Fruit fly (Drosophila melanogaster) whole organism, embryonic: ENCODE measurements around the gene CG42671.

Experiments
- CG10209 ChIP-seq: fragments of 200-800 bp; sonication (Bioruptor generic); optimal IDR thresholded peaks from 3 replicates; lab custom pipeline; 2017; ENCODE audit warnings: missing biosample characterization, mild to moderate bottlenecking, missing genetic modification characterization, missing genetic modification reagents
- CG11504 ChIP-seq: fragments of 200-800 bp; sonication (Bioruptor generic); optimal IDR thresholded peaks from 3 replicates; lab custom pipeline; 2019; ENCODE audit warnings: missing biosample characterization, mild to moderate bottlenecking, missing genetic modification characterization, moderate library complexity
- CG12104 ChIP-seq: fragments of 200-800 bp; sonication (Bioruptor generic); optimal IDR thresholded peaks from 3 replicates; lab custom pipeline; 2016; ENCODE audit warnings: missing biosample characterization, missing genetic modification characterization
- CG1233 ChIP-seq: fragments of 200-800 bp; sonication (Bioruptor generic); optimal IDR thresholded peaks from 4 replicates; lab custom pipeline; 2018; ENCODE audit warnings: missing biosample characterization, mild to moderate bottlenecking, missing genetic modification characterization
- CG12769 ChIP-seq: fragments of 200-800 bp; sonication (Bioruptor generic); optimal IDR thresholded peaks from 2 replicates; lab custom pipeline; 2019; ENCODE audit warnings: missing biosample characterization, mild to moderate bottlenecking, missing genetic modification characterization, moderate library complexity
- CG15514 ChIP-seq: fragments of 200-800 bp; sonication (Bioruptor generic); optimal IDR thresholded peaks from 3 replicates; lab custom pipeline; 2017; ENCODE audit warnings: missing biosample characterization, missing genetic modification characterization, mild to moderate bottlenecking, moderate library complexity, missing genetic modification reagents
- CG15696 ChIP-seq: fragments of 200-800 bp; sonication (Bioruptor generic); optimal IDR thresholded peaks from 2 replicates; lab custom pipeline; 2019; ENCODE audit warnings: missing biosample characterization, mild to moderate bottlenecking, missing genetic modification characterization, moderate library complexity
- CG1647 ChIP-seq: fragments of 200-800 bp; sonication (Bioruptor generic); optimal IDR thresholded peaks from 3 replicates; lab custom pipeline; 2016; ENCODE audit warnings: missing biosample characterization, missing genetic modification characterization
- CG17568 ChIP-seq: fragments of 200-800 bp; sonication (Bioruptor generic); optimal IDR thresholded peaks from 2 replicates; lab custom pipeline; 2018; ENCODE audit warnings: missing biosample characterization, mild to moderate bottlenecking, missing genetic modification characterization, moderate library complexity
- CG17912 ChIP-seq: fragments of 200-800 bp; sonication (Bioruptor generic); optimal IDR thresholded peaks from 2 replicates; lab custom pipeline; 2018; ENCODE audit warnings: missing biosample characterization, mild to moderate bottlenecking, missing genetic modification characterization
- CG18599 ChIP-seq: fragments of 200-800 bp; sonication (Bioruptor generic); optimal IDR thresholded peaks from 3 replicates; lab custom pipeline; 2017; ENCODE audit warnings: missing biosample characterization, missing genetic modification characterization, mild to moderate bottlenecking, moderate library complexity, missing genetic modification reagents
- CG18619 ChIP-seq: fragments of 200-800 bp; sonication (Bioruptor generic); optimal IDR thresholded peaks from 3 replicates; lab custom pipeline; 2017; ENCODE audit warnings: missing biosample characterization, mild to moderate bottlenecking, missing genetic modification characterization
- CG2120 ChIP-seq: fragments of 200-800 bp; sonication (Bioruptor generic); optimal IDR thresholded peaks from 3 replicates; lab custom pipeline; 2016; ENCODE audit warnings: missing biosample characterization, missing genetic modification characterization
- CG2678 ChIP-seq: fragments of 200-800 bp; sonication (Bioruptor generic); optimal IDR thresholded peaks from 3 replicates; lab custom pipeline; 2019; ENCODE audit warnings: missing biosample characterization, mild to moderate bottlenecking, missing genetic modification characterization, moderate library complexity
- CG3163 ChIP-seq: fragments of 200-800 bp; sonication (Bioruptor generic); optimal IDR thresholded peaks from 3 replicates; lab custom pipeline; 2016; ENCODE audit warnings: missing biosample characterization, missing genetic modification characterization
- CG34376 ChIP-seq: fragments of 200-800 bp; sonication (Bioruptor generic); optimal IDR thresholded peaks from 2 replicates; lab custom pipeline; 2018; ENCODE audit warnings: missing biosample characterization, mild to moderate bottlenecking, missing genetic modification characterization
- CG3995 ChIP-seq: fragments of 200-800 bp; sonication (Bioruptor generic); optimal IDR thresholded peaks from 3 replicates; lab custom pipeline; 2016; ENCODE audit warnings: missing biosample characterization, missing genetic modification characterization
- CG4404 ChIP-seq: fragments of 200-800 bp; sonication (Bioruptor generic); IDR thresholded peaks from 2 replicates; pipeline ENCODE4 v1.3.6; 2022; ENCODE audit warnings: missing biosample characterization, missing genetic modification characterization
- CG4854 ChIP-seq: fragments of 200-800 bp; sonication (Bioruptor generic); optimal IDR thresholded peaks from 2 replicates; lab custom pipeline; 2016; ENCODE audit warnings: missing biosample characterization, missing genetic modification characterization, inconsistent platforms
- CG6254 ChIP-seq: fragments of 200-800 bp; sonication (Bioruptor generic); optimal IDR thresholded peaks from 3 replicates; lab custom pipeline; 2017; ENCODE audit warnings: mild to moderate bottlenecking, missing biosample characterization, missing genetic modification reagents, missing genetic modification characterization
- CG6813 ChIP-seq: fragments of 200-800 bp; sonication (Bioruptor generic); optimal IDR thresholded peaks from 2 replicates; lab custom pipeline; 2017; ENCODE audit warnings: missing biosample characterization, missing genetic modification characterization, mild to moderate bottlenecking, moderate library complexity, missing genetic modification reagents
- CG6854 ChIP-seq: fragments of 200-800 bp; sonication (Bioruptor generic); optimal IDR thresholded peaks from 3 replicates; lab custom pipeline; 2017; ENCODE audit warnings: missing biosample characterization, mild to moderate bottlenecking, missing genetic modification characterization
- CG7556 ChIP-seq: fragments of 200-800 bp; sonication (Bioruptor generic); optimal IDR thresholded peaks from 2 replicates; lab custom pipeline; 2017; ENCODE audit warnings: missing biosample characterization, mild to moderate bottlenecking, missing genetic modification characterization
- CG8089 ChIP-seq: fragments of 200-800 bp; sonication (Bioruptor generic); optimal IDR thresholded peaks from 3 replicates; lab custom pipeline; 2016; ENCODE audit warnings: missing biosample characterization, missing genetic modification characterization
- Camta ChIP-seq: fragments of 200-800 bp; sonication (Bioruptor generic); optimal IDR thresholded peaks from 2 replicates; lab custom pipeline; 2016; ENCODE audit warnings: missing biosample characterization, missing genetic modification characterization
- Dfd ChIP-seq, 2 experiments: fragments of >200 bp; optimal IDR thresholded peaks; 2 replicates each; lab custom pipeline; 2017; ENCODE audit warnings: missing biosample characterization in 2 of 2, missing genetic modification characterization in 2 of 2
- Dip3 ChIP-seq: fragments of 200-800 bp; sonication (Bioruptor generic); optimal IDR thresholded peaks from 3 replicates; lab custom pipeline; 2016; ENCODE audit warnings: missing biosample characterization, missing genetic modification characterization
- Fer1 ChIP-seq: fragments of 200-800 bp; sonication (Bioruptor generic); optimal IDR thresholded peaks from 2 replicates; lab custom pipeline; 2017; ENCODE audit warnings: missing biosample characterization, mild to moderate bottlenecking, missing genetic modification characterization
- Fer2 ChIP-seq: fragments of 200-800 bp; sonication (Bioruptor generic); optimal IDR thresholded peaks from 2 replicates; lab custom pipeline; 2018; ENCODE audit warnings: missing biosample characterization, mild to moderate bottlenecking, missing genetic modification characterization, moderate library complexity
- HHEX ChIP-seq: fragments of 200-800 bp; sonication (Bioruptor generic); optimal IDR thresholded peaks from 3 replicates; lab custom pipeline; 2017; ENCODE audit warnings: missing biosample characterization, mild to moderate bottlenecking, missing genetic modification characterization, missing genetic modification reagents
- Hr51 ChIP-seq, 2 experiments: fragments of 200-800 bp; sonication (Bioruptor generic); optimal IDR thresholded peaks; 2 replicates in 1 of 2; 3 replicates in 1 of 2; lab custom pipeline; 2016 to 2018; ENCODE audit warnings: missing biosample characterization in 2 of 2, missing genetic modification characterization in 2 of 2, mild to moderate bottlenecking in 1 of 2, moderate library complexity in 1 of 2
- Rfx ChIP-seq: fragments of 200-800 bp; sonication (Bioruptor generic); IDR thresholded peaks from 2 replicates; pipeline ENCODE4 v1.3.6; 2022; ENCODE audit warnings: missing biosample characterization, missing genetic modification characterization
- Tbp ChIP-seq: fragments of >200 bp; optimal IDR thresholded peaks from 2 replicates; lab custom pipeline; 2018; ENCODE audit warnings: missing biosample characterization, missing genetic modification characterization
- Vsx1 ChIP-seq: fragments of 200-800 bp; sonication (Bioruptor generic); optimal IDR thresholded peaks from 2 replicates; lab custom pipeline; 2017; ENCODE audit warnings: missing biosample characterization, mild to moderate bottlenecking, missing genetic modification characterization, missing genetic modification reagents
- ac ChIP-seq: fragments of 200-800 bp; sonication (Bioruptor generic); optimal IDR thresholded peaks from 3 replicates; lab custom pipeline; 2017; ENCODE audit warnings: missing biosample characterization, mild to moderate bottlenecking, missing genetic modification characterization
- bcd ChIP-seq: fragments of 200-800 bp; sonication (Bioruptor generic); optimal IDR thresholded peaks from 2 replicates; lab custom pipeline; 2017; ENCODE audit warnings: missing biosample characterization, mild to moderate bottlenecking, missing genetic modification characterization
- caup ChIP-seq: fragments of 200-800 bp; sonication (Bioruptor generic); optimal IDR thresholded peaks from 3 replicates; lab custom pipeline; 2017; ENCODE audit warnings: missing biosample characterization, mild to moderate bottlenecking, missing genetic modification characterization, moderate library complexity; ENCODE audit not compliant: severe bottlenecking
- crc ChIP-seq: fragments of 200-800 bp; sonication (Bioruptor generic); optimal IDR thresholded peaks from 2 replicates; lab custom pipeline; 2016; ENCODE audit warnings: missing biosample characterization, missing genetic modification characterization
- disco-r ChIP-seq: fragments of 200-800 bp; sonication (Bioruptor generic); optimal IDR thresholded peaks from 2 replicates; lab custom pipeline; 2016; ENCODE audit warnings: missing biosample characterization, missing genetic modification characterization
- emc ChIP-seq: fragments of 200-800 bp; sonication (Bioruptor generic); optimal IDR thresholded peaks from 2 replicates; lab custom pipeline; 2016; ENCODE audit warnings: missing biosample characterization, missing genetic modification characterization
- eve ChIP-seq, 2 experiments: fragments of >200 bp; optimal IDR thresholded peaks; 2 replicates each; lab custom pipeline; 2017; ENCODE audit warnings: missing biosample characterization in 2 of 2, missing genetic modification characterization in 2 of 2
- gce ChIP-seq: fragments of 200-800 bp; sonication (Bioruptor generic); IDR thresholded peaks from 3 replicates; pipeline ENCODE4 v1.3.6; 2022; ENCODE audit warnings: missing biosample characterization, missing genetic modification characterization
- gcm2 ChIP-seq: fragments of 200-800 bp; sonication (Bioruptor generic); optimal IDR thresholded peaks from 2 replicates; lab custom pipeline; 2016; ENCODE audit warnings: missing biosample characterization, missing genetic modification characterization
- ind ChIP-seq: fragments of 200-800 bp; sonication (Bioruptor generic); optimal IDR thresholded peaks from 3 replicates; lab custom pipeline; 2016; ENCODE audit warnings: missing biosample characterization, missing genetic modification characterization
- lilli ChIP-seq: fragments of 200-800 bp; sonication (Bioruptor generic); optimal IDR thresholded peaks from 3 replicates; lab custom pipeline; 2016; ENCODE audit warnings: missing biosample characterization, missing genetic modification characterization
- lov ChIP-seq, 2 experiments: fragments of 200-800 bp in 1 of 2; fragments of >200 bp in 1 of 2; sonication (Bioruptor generic) in 1 of 2; IDR thresholded peaks in 1 of 2; optimal IDR thresholded peaks in 1 of 2; 2 replicates in 1 of 2; 3 replicates in 1 of 2; pipeline versions ENCODE4 v1.3.6 to Lab custom; 2017 to 2022; ENCODE audit warnings: missing biosample characterization in 1 of 2, missing genetic modification characterization in 1 of 2
- pfk ChIP-seq: fragments of 200-800 bp; sonication (Bioruptor generic); optimal IDR thresholded peaks from 2 replicates; lab custom pipeline; 2018; ENCODE audit warnings: missing biosample characterization, mild to moderate bottlenecking, missing genetic modification characterization, moderate library complexity
- pho ChIP-seq: fragments of 200-800 bp; sonication (Bioruptor generic); optimal IDR thresholded peaks from 2 replicates; lab custom pipeline; 2016; ENCODE audit warnings: missing biosample characterization, missing genetic modification characterization
- schlank ChIP-seq: fragments of 200-800 bp; sonication (Bioruptor generic); optimal IDR thresholded peaks from 2 replicates; lab custom pipeline; 2018; ENCODE audit warnings: missing biosample characterization, mild to moderate bottlenecking, missing genetic modification characterization
- tap ChIP-seq: fragments of 200-800 bp; optimal IDR thresholded peaks from 3 replicates; lab custom pipeline; 2019; ENCODE audit warnings: missing biosample characterization, mild to moderate bottlenecking, missing genetic modification characterization, moderate library complexity

CG42671 gene

DNA sequence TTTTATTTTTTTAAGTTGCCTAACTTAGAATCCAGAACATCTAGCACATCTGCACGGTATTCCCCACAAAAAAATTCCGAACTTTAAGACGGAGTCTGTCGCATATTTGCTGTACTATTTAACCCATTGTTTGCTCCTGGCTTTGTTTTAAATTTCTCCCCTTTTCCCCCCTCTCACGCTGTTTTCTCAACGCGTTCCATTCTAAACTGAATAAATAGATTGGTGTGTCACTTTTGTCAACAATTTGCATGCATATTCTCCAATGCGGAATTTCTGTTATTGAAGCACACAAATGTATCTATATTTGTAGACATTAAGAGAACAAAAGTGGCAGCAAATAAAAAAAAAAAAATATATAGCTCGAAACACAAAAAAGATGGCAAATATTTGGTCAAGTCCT is 44.1 kb downstream of the CG42671 start (continued):
- TF ChIP-seq CG2678 (peak; percentile 65), CG17568 (GFP tag; lab: Kevin White, UChicago) (no peak), CG18599 (GFP tag; lab: Kevin White, UChicago) (peak; percentile 78), CG6254 (peak; percentile 9), schlank (tag; lab: Kevin White, UChicago) (peak; percentile 68), CG34376 (GFP tag; lab: Kevin White, UChicago) (peak; percentile 23), crc (GFP tag; lab: Kevin White, UChicago) (peak; percentile 23), eve (GFP tag; optimal IDR thresholded peaks at IDR 0.05; lab: Kevin White, UChicago) (no peak), Fer2 (tag; lab: Kevin White, UChicago) (no peak), gcm2 (GFP tag; lab: Kevin White, UChicago) (no peak), CG11504 (tag; lab: Kevin White, UChicago) (peak; percentile 2), CG18619 (peak; percentile 32), CG3995 (peak; percentile 15), CG1647 (peak; percentile 15), disco-r (GFP tag; lab: Kevin White, UChicago) (no peak), CG4404 (GFP tag; lab: Robert Waterston, UW) (no peak), Camta (no peak), CG12104 (GFP tag; lab: Kevin White, UChicago) (peak; percentile 13), CG2120 (GFP tag; lab: Kevin White, UChicago) (peak; percentile 58), HHEX (GFP tag; lab: Kevin White, UChicago) (peak; percentile 63), CG6813 (GFP tag; lab: Kevin White, UChicago) (peak; percentile 61), ind (no peak), CG15514 (GFP tag; lab: Kevin White, UChicago) (peak; percentile 53), pho (GFP tag; lab: Kevin White, UChicago) (peak; percentile 56), lov (optimal IDR thresholded peaks at IDR 0.05; lab: Kevin White, UChicago) (no peak), lov (GFP tag; IDR thresholded peaks at IDR 0.05; lab: Robert Waterston, UW) (no peak), bcd (GFP tag; lab: Kevin White, UChicago) (peak; percentile 41), ac (no peak), CG6854 (GFP tag; lab: Kevin White, UChicago) (peak; percentile 47), Tbp (GFP tag; lab: Kevin White, UChicago) (no peak), Hr51 (GFP tag; optimal IDR thresholded peaks at IDR 0.05; lab: Kevin White, UChicago) (peak in 1 of 2 experiments; percentile 7), CG8089 (GFP tag; lab: Kevin White, UChicago) (peak; percentile 22), CG10209 (GFP tag; lab: Kevin White, UChicago) (peak; percentile 14), Fer1 (GFP tag; lab: Kevin White, UChicago) (peak; percentile 64), caup (peak; percentile 66), lilli (GFP tag; lab: Kevin White, UChicago) (peak; percentile 48), CG12769 (peak; percentile 63), gce (no peak), CG7556 (GFP tag; lab: Kevin White, UChicago) (peak; percentile 27), Dip3 (GFP tag; lab: Kevin White, UChicago) (peak; percentile 13), Dfd (GFP tag; optimal IDR thresholded peaks at IDR 0.05; lab: Kevin White, UChicago) (no peak), CG1233 (peak; percentile 11), Rfx (GFP tag; lab: Robert Waterston, UW) (peak; percentile 28), emc (peak; percentile 35), CG3163 (GFP tag; lab: Kevin White, UChicago) (peak; percentile 36), tap (tag; lab: Kevin White, UChicago) (peak; percentile 3), pfk (no peak), CG4854 (GFP tag; lab: Kevin White, UChicago) (peak; percentile 22), CG17912 (GFP tag; lab: Kevin White, UChicago) (no peak), CG15696 (tag; lab: Kevin White, UChicago) (no peak), Vsx1 (GFP tag; lab: Kevin White, UChicago) (peak; percentile 28)
